Fruit fly (Drosophila melanogaster): ENCODE results near the gene CG2100.
A peak's percentile ranks its signal among the peaks of the same experiment; 100 is the strongest.

The CG2100 gene

DNA sequence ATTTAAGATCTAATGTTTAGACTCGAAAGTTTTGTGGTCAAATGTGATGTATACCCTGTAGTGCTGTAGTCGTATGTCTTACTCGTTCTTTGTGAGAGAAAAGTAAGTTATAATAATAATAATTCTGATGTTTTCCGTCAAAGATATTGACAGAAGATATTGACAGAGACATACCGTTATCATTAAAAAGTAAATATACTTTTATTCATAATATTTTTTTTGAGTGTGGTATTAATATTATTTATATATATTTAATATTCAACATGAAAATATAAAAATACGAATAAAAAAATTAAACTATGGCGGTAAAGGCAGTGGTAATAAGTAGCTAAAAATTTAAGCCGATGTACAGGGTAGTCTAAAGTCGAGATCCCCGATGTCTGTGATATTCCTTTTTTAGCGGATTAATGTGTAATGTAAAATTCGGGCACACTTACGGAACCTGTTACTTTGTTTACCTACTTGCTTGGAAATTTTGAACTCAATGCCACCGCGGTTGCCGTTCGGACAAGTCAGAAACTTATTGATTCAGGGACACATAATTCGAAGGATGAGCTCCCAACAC, at the start of gene CG2100, which contains the start of gene CG1236 (continued):
- TF ChIP-seq Atf-2 (GFP tag; optimal IDR thresholded peaks at IDR 0.05) (peak; percentile 31), CG17802 (tag; optimal IDR thresholded peaks at IDR 0.05) (peak; percentile 10), Sin3A (optimal IDR thresholded peaks at IDR 0.05) (no peak), Camta (GFP tag; optimal IDR thresholded peaks at IDR 0.05) (peak; percentile 47), da (GFP tag; optimal IDR thresholded peaks at IDR 0.05) (no peak), Fer2 (tag; optimal IDR thresholded peaks at IDR 0.05) (peak; percentile 61), Hr39 (optimal IDR thresholded peaks at IDR 0.05) (no peak), CG15269 (tag; optimal IDR thresholded peaks at IDR 0.05) (peak; percentile 88), esg (GFP tag; conservative IDR thresholded peaks at IDR 0.05) (peak; percentile 80), CG11247 (GFP tag; IDR thresholded peaks at IDR 0.05) (peak; percentile 65), CG3407 (GFP tag; optimal IDR thresholded peaks at IDR 0.05) (peak; percentile 77), Nf-YC (tag; optimal IDR thresholded peaks at IDR 0.05) (peak; percentile 72), ftz-f1 (GFP tag; optimal IDR thresholded peaks at IDR 0.05) (peak; percentile 37), CG7839 (tag; optimal IDR thresholded peaks at IDR 0.05) (peak; percentile 92), pzg (GFP tag; optimal IDR thresholded peaks at IDR 0.05) (peak; percentile 28), CG9797 (GFP tag; optimal IDR thresholded peaks at IDR 0.05) (peak; percentile 58), CG34224 (GFP tag; IDR thresholded peaks at IDR 0.05; ENCODE audit: partially characterized antibody) (no peak), CG1832 (GFP tag; optimal IDR thresholded peaks at IDR 0.05) (no peak), ab (GFP tag; optimal IDR thresholded peaks at IDR 0.05) (peak; percentile 62), Mrtf (GFP tag; IDR thresholded peaks at IDR 0.05) (peak; percentile 59; the same call in 1 of the 3 replicates), Hey (tag; optimal IDR thresholded peaks at IDR 0.05) (no peak), nerfin-1 (tag; optimal IDR thresholded peaks at IDR 0.05) (peak; percentile 79), Ets65A (GFP tag) (peak; percentile 88), CG15514 (GFP tag; optimal IDR thresholded peaks at IDR 0.05) (peak; percentile 85), CG14667 (GFP tag; IDR thresholded peaks at IDR 0.05) (peak; percentile 23; the same call in 1 of the 2 replicates), dimm (GFP tag; IDR thresholded peaks at IDR 0.05) (peak; percentile 43; the same call in 1 of the 2 replicates), sob (GFP tag; IDR thresholded peaks at IDR 0.05) (peak; percentile 75), ind (GFP tag; optimal IDR thresholded peaks at IDR 0.05) (peak; percentile 81), CG4820 (GFP tag; optimal IDR thresholded peaks at IDR 0.05) (peak; percentile 79), CG32767 (GFP tag; IDR thresholded peaks at IDR 0.05) (0 out of 2 replicates have a peak, but pooled peaks have one; percentile 70), en (GFP tag; optimal IDR thresholded peaks at IDR 0.05) (no peak), E2f2 (GFP tag; IDR thresholded peaks at IDR 0.05) (peak; percentile 60; the same call in 1 of the 2 replicates), Xbp1 (GFP tag; optimal IDR thresholded peaks at IDR 0.05) (peak; percentile 85), sc (optimal IDR thresholded peaks at IDR 0.05) (no peak), sc (GFP tag; optimal IDR thresholded peaks at IDR 0.05) (peak; percentile 85), exex (tag; optimal IDR thresholded peaks at IDR 0.05) (peak; percentile 42), NK7.1 (GFP tag; optimal IDR thresholded peaks at IDR 0.05) (no peak), Ets97D (GFP tag; optimal IDR thresholded peaks at IDR 0.05) (peak; percentile 24), tup (GFP tag; optimal IDR thresholded peaks at IDR 0.05) (peak; percentile 1), TFAM (GFP tag; optimal IDR thresholded peaks at IDR 0.05) (no peak), HHEX (GFP tag; optimal IDR thresholded peaks at IDR 0.05) (peak; percentile 86), CG6254 (GFP tag; optimal IDR thresholded peaks at IDR 0.05) (peak; percentile 77), CG4854 (GFP tag; optimal IDR thresholded peaks at IDR 0.05) (peak; percentile 9), crc (GFP tag; optimal IDR thresholded peaks at IDR 0.05) (no peak), klu (GFP tag; IDR thresholded peaks at IDR 0.05) (no peak; the same call in 1 of the 2 replicates), org-1 (GFP tag; optimal IDR thresholded peaks at IDR 0.05) (peak; percentile 68), sqz (GFP tag; optimal IDR thresholded peaks at IDR 0.05) (no peak), CG17361 (GFP tag; IDR thresholded peaks at IDR 0.05) (peak; percentile 97), CG15601 (tag; optimal IDR thresholded peaks at IDR 0.05) (peak; percentile 88), CG31224 (GFP tag; IDR thresholded peaks at IDR 0.05) (peak; percentile 72; the same call in 1 of the 2 replicates), CTCF (GFP tag; optimal IDR thresholded peaks at IDR 0.05) (peak; percentile 24), z (GFP tag; IDR thresholded peaks at IDR 0.05) (no peak)

Measured in whole organism, embryonic.